Fruit fly (Drosophila melanogaster) whole organism, wandering third instar larva: ENCODE results near the gene CG17777.

Experiments used
- Abd-B ChIP-seq: fragments of >200 bp; optimal IDR thresholded peaks from 2 replicates; lab custom pipeline; 2017; ENCODE audit warnings: missing biosample characterization, missing genetic modification characterization
- CG32264 ChIP-seq: fragments of 200-800 bp; sonication (Bioruptor generic); optimal IDR thresholded peaks from 2 replicates; lab custom pipeline; 2016; ENCODE audit warnings: missing biosample characterization, missing genetic modification characterization
- CrebA ChIP-seq: fragments of 200-800 bp; sonication (Bioruptor generic); optimal IDR thresholded peaks from 2 replicates; lab custom pipeline; 2016; ENCODE audit warnings: missing biosample characterization, mild to moderate bottlenecking, missing genetic modification characterization, borderline replicate concordance
- Dfd ChIP-seq: fragments of >200 bp; optimal IDR thresholded peaks from 2 replicates; lab custom pipeline; 2017; ENCODE audit warnings: missing biosample characterization, missing genetic modification characterization
- Dif ChIP-seq: fragments of 200-275, 200-300 bp; sonication (Bioruptor generic); optimal IDR thresholded peaks from 2 replicates; lab custom pipeline; 2018; ENCODE audit warnings: missing biosample characterization, missing genetic modification characterization; ENCODE audit not compliant: partially characterized antibody
- GATAd ChIP-seq: sonication (Bioruptor generic); optimal IDR thresholded peaks from 2 replicates; lab custom pipeline; 2016; ENCODE audit warnings: missing biosample characterization, missing genetic modification characterization
- Hnf4 ChIP-seq: fragments of 200-800 bp; sonication (Bioruptor generic); optimal IDR thresholded peaks from 2 replicates; lab custom pipeline; 2016; ENCODE audit warnings: missing biosample characterization, mild to moderate bottlenecking, missing genetic modification characterization
- Hr78 ChIP-seq: fragments of >200 bp; optimal IDR thresholded peaks from 2 replicates; lab custom pipeline; 2017; ENCODE audit warnings: missing biosample characterization, missing genetic modification characterization
- Hr83 ChIP-seq: fragments of 200-300 bp; sonication (Bioruptor generic); optimal IDR thresholded peaks from 2 replicates; lab custom pipeline; 2016; ENCODE audit warnings: missing biosample characterization, mild to moderate bottlenecking, missing genetic modification characterization, moderate library complexity; ENCODE audit not compliant: poor library complexity, severe bottlenecking
- Jra ChIP-seq: sonication (Bioruptor generic); optimal IDR thresholded peaks from 2 replicates; lab custom pipeline; 2016; ENCODE audit warnings: missing biosample characterization, missing genetic modification characterization
- Mio ChIP-seq: sonication (Bioruptor generic); optimal IDR thresholded peaks from 2 replicates; lab custom pipeline; 2016; ENCODE audit warnings: missing biosample characterization, missing genetic modification characterization
- Myc ChIP-seq: fragments of >200 bp; optimal IDR thresholded peaks from 2 replicates; lab custom pipeline; 2017
- N ChIP-seq: fragments of >200 bp; optimal IDR thresholded peaks from 2 replicates; lab custom pipeline; 2018; ENCODE audit warnings: missing biosample characterization, missing external identifiers, missing genetic modification characterization
- OdsH ChIP-seq: fragments of 200-800 bp; sonication (Bioruptor generic); optimal IDR thresholded peaks from 2 replicates; lab custom pipeline; 2016; ENCODE audit warnings: missing biosample characterization, mild to moderate bottlenecking, missing genetic modification characterization
- Rel ChIP-seq, 2 experiments: fragments of 200-800 bp; sonication (Bioruptor generic) in 1 of 2; optimal IDR thresholded peaks; 2 replicates in 1 of 2; 3 replicates in 1 of 2; lab custom pipeline; 2016 to 2019; ENCODE audit warnings: mild to moderate bottlenecking in 2 of 2, missing biosample characterization in 2 of 2, missing genetic modification characterization in 2 of 2, moderate library complexity in 1 of 2
- Sp1 ChIP-seq: fragments of 200-800 bp; sonication (Bioruptor generic); optimal IDR thresholded peaks from 3 replicates; lab custom pipeline; 2019; ENCODE audit warnings: missing biosample characterization, mild to moderate bottlenecking, missing genetic modification characterization, moderate library complexity
- Vsx2 ChIP-seq: fragments of 200-300, 225-300 bp; sonication (Bioruptor generic); optimal IDR thresholded peaks from 2 replicates; lab custom pipeline; 2018; ENCODE audit warnings: missing biosample characterization, missing genetic modification characterization; ENCODE audit not compliant: partially characterized antibody
- br ChIP-seq: fragments of 200-800 bp; sonication (Bioruptor generic); optimal IDR thresholded peaks from 2 replicates; lab custom pipeline; 2016; ENCODE audit warnings: missing biosample characterization, missing genetic modification characterization
- brk ChIP-seq: fragments of 200-800 bp; sonication (Bioruptor generic); optimal IDR thresholded peaks from 2 replicates; lab custom pipeline; 2016; ENCODE audit warnings: missing biosample characterization, mild to moderate bottlenecking, missing genetic modification characterization
- dl ChIP-seq, 2 experiments: fragments of 175-275, 200-275 bp in 1 of 2; fragments of 200-275 bp in 1 of 2; sonication (Bioruptor generic); optimal IDR thresholded peaks; lab custom pipeline; 2018; ENCODE audit warnings: mild to moderate bottlenecking in 2 of 2, missing biosample characterization in 2 of 2, missing genetic modification characterization in 2 of 2, moderate library complexity in 2 of 2; ENCODE audit not compliant: partially characterized antibody in 2 of 2, insufficient read depth in 1 of 2
- dmrt93B ChIP-seq: fragments of 200-800 bp; sonication (Bioruptor generic); optimal IDR thresholded peaks from 2 replicates; lab custom pipeline; 2018; ENCODE audit warnings: missing biosample characterization, mild to moderate bottlenecking, missing genetic modification characterization
- dsf ChIP-seq: sonication (Bioruptor generic); optimal IDR thresholded peaks from 2 replicates; lab custom pipeline; 2016; ENCODE audit warnings: missing biosample characterization, missing genetic modification characterization, borderline replicate concordance
- ey ChIP-seq: fragments of 200-800 bp; sonication (Bioruptor generic); optimal IDR thresholded peaks from 2 replicates; lab custom pipeline; 2016; ENCODE audit warnings: missing biosample characterization, missing genetic modification characterization
- foxo ChIP-seq, 2 experiments: fragments of 200-800 bp; sonication (Bioruptor generic); optimal IDR thresholded peaks; 2 replicates in 1 of 2; 3 replicates in 1 of 2; lab custom pipeline; 2016 to 2017; ENCODE audit warnings: missing biosample characterization in 2 of 2, missing genetic modification characterization in 2 of 2
- fru ChIP-seq: fragments of 200-800 bp; sonication (Bioruptor generic); optimal IDR thresholded peaks from 3 replicates; lab custom pipeline; 2016; ENCODE audit warnings: missing biosample characterization, mild to moderate bottlenecking, missing genetic modification characterization
- h ChIP-seq: fragments of 200-800 bp; sonication (Bioruptor generic); optimal IDR thresholded peaks from 3 replicates; lab custom pipeline; 2016; ENCODE audit warnings: missing biosample characterization, mild to moderate bottlenecking, missing genetic modification characterization
- jim ChIP-seq: fragments of 175-275, 200-325 bp; sonication (Bioruptor generic); optimal IDR thresholded peaks from 2 replicates; lab custom pipeline; 2016; ENCODE audit warnings: missing biosample characterization, mild to moderate bottlenecking, missing genetic modification characterization
- lola ChIP-seq: fragments of >200 bp; optimal IDR thresholded peaks from 2 replicates; lab custom pipeline; 2017; ENCODE audit warnings: missing biosample characterization, missing genetic modification characterization
- pan ChIP-seq: fragments of >200 bp; optimal IDR thresholded peaks from 2 replicates; lab custom pipeline; 2017
- psq ChIP-seq: fragments of 200-800 bp; sonication (Bioruptor generic); optimal IDR thresholded peaks from 3 replicates; lab custom pipeline; 2017; ENCODE audit warnings: missing biosample characterization, mild to moderate bottlenecking, missing genetic modification characterization, moderate library complexity
- rgr ChIP-seq: fragments of 200-800 bp; sonication (Bioruptor generic); optimal IDR thresholded peaks from 3 replicates; lab custom pipeline; 2016; ENCODE audit warnings: missing biosample characterization, mild to moderate bottlenecking, missing genetic modification characterization
- sv ChIP-seq: fragments of 200-800 bp; sonication (Bioruptor generic); optimal IDR thresholded peaks from 3 replicates; lab custom pipeline; 2016; ENCODE audit warnings: missing biosample characterization, missing genetic modification characterization
- tai ChIP-seq: sonication (Bioruptor generic); optimal IDR thresholded peaks from 2 replicates; lab custom pipeline; 2016; ENCODE audit warnings: missing biosample characterization, missing genetic modification characterization
- usp ChIP-seq: fragments of >200 bp; optimal IDR thresholded peaks from 2 replicates; lab custom pipeline; 2017; ENCODE audit warnings: missing biosample characterization, missing genetic modification characterization
- woc ChIP-seq: sonication (Bioruptor generic); optimal IDR thresholded peaks from 2 replicates; lab custom pipeline; 2016; ENCODE audit warnings: missing biosample characterization, mild to moderate bottlenecking, missing genetic modification characterization

CG17777 gene

DNA sequence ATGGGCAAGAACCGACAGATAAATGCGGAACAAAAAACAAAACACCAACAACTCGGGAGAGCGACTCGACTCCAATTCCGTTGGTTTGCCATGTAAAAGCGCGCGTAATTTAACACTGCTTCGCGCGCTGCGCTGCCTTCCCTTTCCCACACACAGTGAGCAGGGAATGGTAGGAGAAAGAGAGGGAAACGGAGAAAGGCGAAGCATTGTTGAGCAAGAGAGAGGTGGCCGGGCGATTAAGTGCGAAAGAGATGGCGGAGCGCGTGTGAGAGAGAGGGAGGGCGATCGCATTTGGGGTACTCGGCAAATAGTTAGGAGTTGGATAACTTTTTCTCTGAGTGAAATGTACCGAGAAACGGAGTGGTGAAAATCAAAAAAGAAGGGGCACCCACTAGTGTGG, 30.8 kb upstream of the CG17777 start:
- no peak for TF ChIP-seq Vsx2 (GFP tag; lab: Kevin White, UChicago)
- TF ChIP-seq CrebA (GFP tag; lab: Kevin White, UChicago), result no peak
- no peak for TF ChIP-seq Sp1 (GFP tag; lab: Kevin White, UChicago)
- no peak for TF ChIP-seq dl (GFP tag; optimal IDR thresholded peaks at IDR 0.05; lab: Kevin White, UChicago; ENCODE audit: insufficient read depth in 1 of 2, partially characterized antibody in 2 of 2)
- TF ChIP-seq sv (GFP tag; lab: Kevin White, UChicago), result no peak
- peak; percentile 30 for TF ChIP-seq fru (GFP tag; lab: Kevin White, UChicago)
- TF ChIP-seq pan (lab: Kevin White, UChicago), result no peak
- peak; percentile 4 for TF ChIP-seq rgr (GFP tag; lab: Kevin White, UChicago)
- TF ChIP-seq br (GFP tag; lab: Kevin White, UChicago), result no peak
- peak; percentile 7 for TF ChIP-seq h (GFP tag; lab: Kevin White, UChicago)
- no peak for TF ChIP-seq ey
- peak in 1 of 2 experiments; percentile 21 for TF ChIP-seq foxo (GFP tag; optimal IDR thresholded peaks at IDR 0.05; lab: Kevin White, UChicago)
- TF ChIP-seq Mio (GFP tag; lab: Kevin White, UChicago), result no peak
- TF ChIP-seq Abd-B (GFP tag; lab: Kevin White, UChicago), result no peak
- TF ChIP-seq woc (GFP tag; lab: Kevin White, UChicago), result no peak
- peak; percentile 5 for TF ChIP-seq psq (GFP tag; lab: Kevin White, UChicago)
- TF ChIP-seq N (GFP tag; lab: Kevin White, UChicago), result peak; percentile 24
- no peak for TF ChIP-seq Hnf4 (GFP tag; lab: Kevin White, UChicago)
- TF ChIP-seq jim (GFP tag; lab: Kevin White, UChicago), result no peak
- no peak for TF ChIP-seq usp
- TF ChIP-seq Dif (GFP tag; lab: Kevin White, UChicago), result peak; percentile 12
- no peak for TF ChIP-seq CG32264 (GFP tag; lab: Kevin White, UChicago)
- no peak for TF ChIP-seq dmrt93B (GFP tag; lab: Kevin White, UChicago)
- no peak for TF ChIP-seq Myc
- no peak for TF ChIP-seq Rel (GFP tag; optimal IDR thresholded peaks at IDR 0.05; lab: Kevin White, UChicago)
- TF ChIP-seq Rel (tag; optimal IDR thresholded peaks at IDR 0.05; lab: Kevin White, UChicago), result no peak
- no peak for TF ChIP-seq OdsH
- TF ChIP-seq GATAd (GFP tag; lab: Kevin White, UChicago), result no peak
- TF ChIP-seq, all 38 proteins: peak for 7

DNA sequence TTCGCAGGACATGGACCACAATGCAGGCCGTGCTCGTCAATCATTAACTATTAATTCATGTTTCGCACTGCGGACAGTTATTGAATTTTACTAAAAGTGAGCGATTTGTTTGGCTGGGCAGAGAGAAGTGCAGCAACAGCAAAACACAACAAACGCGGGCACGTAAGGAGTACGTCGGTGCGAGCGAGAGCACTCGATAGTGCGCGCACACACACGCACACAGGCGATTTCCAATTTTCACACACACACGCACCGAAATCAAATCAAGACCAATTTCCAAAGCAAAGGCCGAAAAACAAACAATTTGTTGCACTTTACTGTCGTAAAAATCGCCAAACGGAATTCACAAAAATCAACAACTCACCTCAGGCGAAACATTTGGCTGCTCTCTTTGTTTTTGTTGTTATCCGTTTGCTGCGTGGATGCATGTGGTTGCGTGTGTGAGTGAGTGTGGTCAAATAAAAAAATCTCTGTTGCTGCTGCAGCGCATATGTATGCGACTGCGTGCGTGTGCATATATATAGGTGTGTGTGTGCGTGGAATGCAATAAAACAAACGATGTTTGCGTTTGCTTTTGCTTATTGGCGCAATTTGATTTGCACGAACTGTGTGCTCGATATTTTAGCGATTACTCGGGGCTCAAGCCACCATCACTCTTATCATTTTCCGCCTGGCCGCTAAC, 28.6 kb upstream of the CG17777 start:
- TF ChIP-seq brk, result no peak
- peak; percentile 46 for TF ChIP-seq Hr78 (GFP tag; lab: Kevin White, UChicago)
- peak; percentile 74 for TF ChIP-seq Abd-B (GFP tag; lab: Kevin White, UChicago)
- TF ChIP-seq N (GFP tag; lab: Kevin White, UChicago), result peak; percentile 83
- no peak for TF ChIP-seq Hnf4 (GFP tag; lab: Kevin White, UChicago)
- TF ChIP-seq sv (GFP tag; lab: Kevin White, UChicago), result no peak
- no peak for TF ChIP-seq OdsH
- no peak for TF ChIP-seq Dfd
- peak; percentile 2 for TF ChIP-seq Sp1 (GFP tag; lab: Kevin White, UChicago)
- TF ChIP-seq pan (lab: Kevin White, UChicago), result no peak
- no peak for TF ChIP-seq GATAd (GFP tag; lab: Kevin White, UChicago)
- no peak for TF ChIP-seq lola (GFP tag; lab: Kevin White, UChicago)
- no peak for TF ChIP-seq ey
- TF ChIP-seq usp, result no peak
- TF ChIP-seq, all 38 proteins: peak for 4

DNA sequence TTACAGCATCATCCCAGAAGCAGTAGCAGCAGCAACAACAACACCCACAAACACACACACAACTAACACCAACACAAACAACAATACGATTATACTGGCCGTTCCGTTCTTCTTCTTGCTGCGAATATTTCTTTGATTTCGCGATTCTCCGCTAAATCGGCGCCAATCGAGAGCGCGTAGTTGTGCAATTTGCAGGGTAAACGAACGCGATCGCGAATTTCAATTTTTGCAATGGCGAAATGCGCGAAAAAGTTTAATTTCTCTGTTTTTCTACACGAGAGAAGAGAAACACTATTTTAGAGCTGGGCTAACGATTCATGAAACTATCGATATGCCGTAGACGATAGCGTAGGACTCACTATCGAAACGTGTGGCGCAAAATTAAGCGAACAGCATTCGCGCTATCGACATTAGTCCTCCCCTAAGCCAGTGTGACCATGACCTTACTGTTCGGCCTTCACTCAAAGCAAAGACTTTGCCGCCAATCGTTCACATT, 27.9 kb upstream of the CG17777 start, which contains the start of gene wapl:
TSS of gene wapl (minus strand) at position 316 of the 496 bp plus-strand sequence.
- no peak for TF ChIP-seq Dif (GFP tag; lab: Kevin White, UChicago)
- TF ChIP-seq foxo (GFP tag; optimal IDR thresholded peaks at IDR 0.05; lab: Kevin White, UChicago), result peak in 1 of 2 experiments; percentile 39
- no peak for TF ChIP-seq tai (GFP tag; lab: Kevin White, UChicago)
- no peak for TF ChIP-seq Rel (GFP tag; optimal IDR thresholded peaks at IDR 0.05; lab: Kevin White, UChicago)
- peak; percentile 6 for TF ChIP-seq Rel (tag; optimal IDR thresholded peaks at IDR 0.05; lab: Kevin White, UChicago)
- TF ChIP-seq fru (GFP tag; lab: Kevin White, UChicago), result peak; percentile 25
- TF ChIP-seq Hr83 (GFP tag; lab: Kevin White, UChicago), result peak; percentile 82
- TF ChIP-seq h (GFP tag; lab: Kevin White, UChicago), result peak; percentile 27
- TF ChIP-seq Sp1 (GFP tag; lab: Kevin White, UChicago), result no peak
- peak; percentile 7 for TF ChIP-seq psq (GFP tag; lab: Kevin White, UChicago)
- no peak for TF ChIP-seq OdsH
- TF ChIP-seq Jra (GFP tag; lab: Kevin White, UChicago), result peak; percentile 75
- no peak for TF ChIP-seq sv (GFP tag; lab: Kevin White, UChicago)
- TF ChIP-seq dsf (GFP tag; lab: Kevin White, UChicago), result no peak
- TF ChIP-seq rgr (GFP tag; lab: Kevin White, UChicago), result peak; percentile 37
